Fruit fly (Drosophila melanogaster): Measurements from ENCODE around the gene crq.

The crq gene

dm6 chr2L:412931-413330 lies 39.9 kb downstream of the crq start:
- TF ChIP-seq kay (GFP tag; ENCODE audit: borderline replicate concordance) (no peak), cnc (optimal IDR thresholded peaks at IDR 0.05) (no peak), CG14711 (tag; optimal IDR thresholded peaks at IDR 0.05) (peak; percentile 18), CG12768 (GFP tag; optimal IDR thresholded peaks at IDR 0.05) (no peak), Mnt (GFP tag; optimal IDR thresholded peaks at IDR 0.05) (no peak), pad (GFP tag; optimal IDR thresholded peaks at IDR 0.05) (no peak), CG5204 (GFP tag; optimal IDR thresholded peaks at IDR 0.05) (no peak), cic (GFP tag; optimal IDR thresholded peaks at IDR 0.05) (no peak), CG33017 (tag; optimal IDR thresholded peaks at IDR 0.05) (no peak), CG1620 (GFP tag; optimal IDR thresholded peaks at IDR 0.05) (no peak), tj (GFP tag; optimal IDR thresholded peaks at IDR 0.05) (no peak), CG7101 (tag; optimal IDR thresholded peaks at IDR 0.05) (peak; percentile 27), ovo (GFP tag; optimal IDR thresholded peaks at IDR 0.05) (no peak), CG7045 (GFP tag; optimal IDR thresholded peaks at IDR 0.05) (peak; percentile 16), Clk (GFP tag; optimal IDR thresholded peaks at IDR 0.05) (no peak)

DNA sequence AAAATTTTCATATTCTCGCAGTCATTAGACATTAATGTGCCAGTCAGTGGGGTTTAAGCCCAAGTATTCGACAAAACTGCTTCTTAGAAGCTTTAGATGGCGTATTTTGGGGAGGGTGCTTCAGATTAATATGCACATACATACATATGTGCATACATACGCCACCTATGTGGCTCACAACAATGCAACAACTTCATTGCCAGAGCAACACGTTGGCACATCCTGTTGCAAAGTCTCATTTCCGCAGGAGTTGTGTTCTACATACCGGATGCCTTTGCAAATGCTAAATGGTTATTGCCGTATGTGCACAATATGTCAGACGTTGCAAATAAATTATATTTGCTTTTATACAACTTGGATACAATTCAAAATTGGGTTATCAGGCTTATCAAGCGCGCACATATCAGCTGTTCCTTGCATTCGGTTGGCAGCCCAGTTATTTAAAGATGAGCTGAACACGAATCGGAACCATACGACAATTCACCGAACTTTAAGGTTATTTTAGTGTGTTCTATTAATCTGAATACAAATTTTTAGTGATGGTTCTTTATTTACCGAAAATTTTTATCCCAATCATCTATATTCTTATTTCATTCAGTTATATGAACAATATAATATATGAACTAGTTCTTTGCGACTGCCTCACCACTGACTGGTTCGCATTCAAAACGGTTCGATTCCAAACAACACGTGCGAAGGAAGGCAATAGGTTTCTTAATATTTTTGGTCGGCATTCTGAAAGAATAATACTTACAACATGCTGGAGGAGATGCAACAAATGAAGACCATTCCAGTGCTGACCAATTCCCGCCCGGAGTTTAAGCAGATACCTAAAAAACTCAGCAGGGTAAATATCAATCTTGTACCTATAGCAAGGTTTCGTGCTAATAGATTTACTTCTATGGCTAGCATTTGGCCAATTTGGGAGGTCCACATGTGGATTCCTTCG lies 48.9 kb downstream of the crq start, which contains the start of gene Polr1B:
Gene Polr1B (plus strand): TSS at position 659 of the 949 bp plus-strand sequence.
- TF ChIP-seq Hr96 (GFP tag; optimal IDR thresholded peaks at IDR 0.05) (no peak), CG12768 (GFP tag; optimal IDR thresholded peaks at IDR 0.05) (no peak), bab1 (GFP tag; optimal IDR thresholded peaks at IDR 0.05) (peak; percentile 51), CG1620 (GFP tag; optimal IDR thresholded peaks at IDR 0.05) (no peak), Crg-1 (GFP tag; optimal IDR thresholded peaks at IDR 0.05) (no peak), tj (GFP tag; optimal IDR thresholded peaks at IDR 0.05) (no peak), Mnt (GFP tag; optimal IDR thresholded peaks at IDR 0.05) (peak; percentile 96), kay (GFP tag; ENCODE audit: borderline replicate concordance) (no peak), Clk (GFP tag; optimal IDR thresholded peaks at IDR 0.05) (no peak), toe (GFP tag; optimal IDR thresholded peaks at IDR 0.05) (no peak), CG11617 (GFP tag; optimal IDR thresholded peaks at IDR 0.05) (peak; percentile 33), CG33017 (tag; optimal IDR thresholded peaks at IDR 0.05) (no peak), cnc (optimal IDR thresholded peaks at IDR 0.05) (no peak), CG7045 (GFP tag; optimal IDR thresholded peaks at IDR 0.05) (no peak), pad (GFP tag; optimal IDR thresholded peaks at IDR 0.05) (no peak), CG14711 (tag; optimal IDR thresholded peaks at IDR 0.05) (peak; percentile 29), ovo (GFP tag; optimal IDR thresholded peaks at IDR 0.05) (no peak), cic (GFP tag; optimal IDR thresholded peaks at IDR 0.05) (no peak), CG5204 (GFP tag; optimal IDR thresholded peaks at IDR 0.05) (peak; percentile 28), CG7101 (tag; optimal IDR thresholded peaks at IDR 0.05) (no peak)

DNA sequence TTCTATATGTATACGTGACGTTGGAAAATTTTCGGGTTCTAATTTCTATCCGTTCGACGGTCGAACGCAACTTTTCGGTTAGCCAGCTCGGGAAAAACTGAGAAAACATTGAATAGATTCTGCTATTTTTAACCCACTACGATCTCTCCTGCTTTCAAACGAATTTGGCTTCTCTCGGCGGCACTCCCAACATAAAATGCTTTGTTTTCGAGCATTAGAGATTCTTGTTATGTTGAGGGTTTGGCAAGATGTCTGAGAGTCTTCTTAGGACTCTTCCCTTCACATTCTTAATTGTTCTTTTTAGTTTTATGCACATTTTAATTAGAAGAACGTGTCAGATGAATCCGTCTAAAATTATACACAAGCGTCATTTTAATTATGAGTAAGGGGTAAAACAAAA lies 50.7 kb downstream of the crq start, which contains the start of gene CG4213:
Gene CG4213 (minus strand): TSS at position 101 of the 400 bp plus-strand sequence.
- TF ChIP-seq toe (GFP tag; optimal IDR thresholded peaks at IDR 0.05): no peak
- TF ChIP-seq CG33017 (tag; optimal IDR thresholded peaks at IDR 0.05): no peak
- TF ChIP-seq Mnt (GFP tag; optimal IDR thresholded peaks at IDR 0.05): no peak
- TF ChIP-seq CG1620 (GFP tag; optimal IDR thresholded peaks at IDR 0.05): no peak
- TF ChIP-seq CG11617 (GFP tag; optimal IDR thresholded peaks at IDR 0.05): no peak
- no peak for TF ChIP-seq ovo (GFP tag; optimal IDR thresholded peaks at IDR 0.05)
- no peak for TF ChIP-seq cnc (optimal IDR thresholded peaks at IDR 0.05)
- no peak for TF ChIP-seq bab1 (GFP tag; optimal IDR thresholded peaks at IDR 0.05)
